Worm (Caenorhabditis elegans): Measurements from ENCODE around the gene hrg-7.

hrg-7 gene

DNA sequence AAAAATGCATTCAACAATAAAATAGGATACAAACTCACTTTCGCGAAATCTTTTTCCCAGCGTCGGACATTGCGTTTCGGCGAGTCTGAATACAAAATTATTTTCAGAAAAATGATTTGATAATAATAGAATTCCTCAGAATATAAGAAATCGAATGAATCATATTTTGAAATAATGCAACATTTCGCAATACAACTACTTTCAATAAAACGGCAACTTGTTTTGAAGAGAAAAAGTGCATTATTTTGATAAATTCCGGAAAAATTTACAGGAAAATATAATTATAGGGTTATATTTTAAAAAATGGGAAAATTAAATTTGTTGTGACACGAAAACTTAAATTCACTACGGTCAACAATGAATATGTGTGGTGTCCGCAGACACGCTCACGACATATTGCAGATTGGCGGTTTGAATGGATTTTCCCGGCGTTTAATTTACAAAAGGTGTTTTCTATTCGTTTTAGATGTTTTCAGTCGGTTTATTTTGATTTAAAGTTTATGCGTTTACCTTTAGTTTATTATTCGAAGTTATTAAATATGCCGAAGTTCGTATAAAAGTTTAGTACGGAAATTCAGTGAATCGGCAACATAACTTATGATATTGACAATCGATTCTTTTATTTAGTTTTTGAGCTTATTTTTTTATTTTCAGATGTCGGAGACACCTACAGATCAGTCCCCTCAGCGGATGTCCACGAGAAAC lies 21.6 kb downstream of the hrg-7 start, which contains the start of the genes abcf-1 and scc-3:
TSS of gene abcf-1 (minus strand) at position 85 of the 705 bp plus-strand sequence.
TSS of gene scc-3 (plus strand) at position 655 of the 705 bp plus-strand sequence.
- no peak for TF ChIP-seq cey-2 (tag; optimal IDR thresholded peaks at IDR 0.05; ENCODE audit: borderline replicate concordance, insufficient read depth)
- peak; percentile 84 for TF ChIP-seq zip-2 (tag; optimal IDR thresholded peaks at IDR 0.05)
- no peak for TF ChIP-seq hif-1 (tag; optimal IDR thresholded peaks at IDR 0.05)
- TF ChIP-seq dpl-1 (GFP tag; optimal IDR thresholded peaks at IDR 0.05) = peak; percentile 32
- TF ChIP-seq lsy-2 (tag; optimal IDR thresholded peaks at IDR 0.05) = peak in 1 of 2 experiments; percentile 96
- no peak for TF ChIP-seq daf-16 (GFP tag; optimal IDR thresholded peaks at IDR 0.05)
- peak; percentile 60 for TF ChIP-seq daf-16 (tag; optimal IDR thresholded peaks at IDR 0.05)
- TF ChIP-seq tag-97 (GFP tag; IDR thresholded peaks at IDR 0.05) = no peak
- peak; percentile 23 for TF ChIP-seq hlh-30 (tag; optimal IDR thresholded peaks at IDR 0.05; ENCODE audit: insufficient read depth)
- TF ChIP-seq T20F7.1 (GFP tag; optimal IDR thresholded peaks at IDR 0.05) = peak; percentile 27

DNA sequence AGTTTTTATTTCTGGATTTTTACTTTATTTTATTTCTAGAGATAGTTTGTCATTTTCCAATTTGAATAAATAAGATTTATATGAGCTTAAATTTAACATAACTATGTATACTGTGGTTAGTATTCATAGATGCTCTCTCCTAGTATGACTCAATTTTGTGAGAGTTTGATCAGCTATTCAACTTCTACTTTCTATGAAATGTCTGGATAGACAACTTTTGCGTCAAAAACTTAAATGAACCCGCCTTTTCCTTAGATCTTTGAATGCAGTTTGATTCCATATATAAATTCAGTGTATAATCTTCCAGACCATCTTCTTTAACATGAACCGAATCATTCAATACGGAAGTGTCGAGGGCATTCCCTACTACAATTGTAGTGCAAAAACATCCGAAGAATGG lies 27.1 kb downstream of the hrg-7 start, which contains the start of gene srt-43:
TSS of gene srt-43 (plus strand) at position 301 of the 400 bp plus-strand sequence.
- TF ChIP-seq unc-62 (GFP tag; optimal IDR thresholded peaks at IDR 0.05 in 1 of 2) (peak in 1 of 2 experiments; percentile 47), unc-62 (tag; optimal IDR thresholded peaks at IDR 0.05) (no peak), madf-5 (GFP tag; IDR thresholded peaks at IDR 0.05) (no peak)

DNA sequence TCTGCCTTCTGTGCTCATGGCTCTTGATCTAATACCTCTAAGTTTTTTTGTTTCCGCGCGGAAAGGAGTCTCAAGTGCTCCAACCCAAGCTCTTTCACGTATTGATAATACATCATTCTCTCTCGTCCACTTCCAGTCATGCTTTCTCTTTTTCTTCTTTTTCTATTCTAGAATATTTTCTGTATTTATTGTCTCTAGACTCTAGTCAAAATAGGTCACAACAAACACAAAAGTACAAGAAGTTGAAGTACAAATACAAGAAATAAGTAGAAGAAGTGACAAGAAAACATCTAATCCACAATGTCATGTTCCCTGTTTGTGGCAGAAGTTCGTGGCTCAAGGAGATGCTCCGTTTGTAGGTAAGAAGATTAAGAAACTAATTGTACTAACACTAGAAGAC lies 31.4 kb downstream of the hrg-7 start, which contains the start of gene ZC455.1:
TSS of gene ZC455.1 (plus strand) at position 301 of the 400 bp plus-strand sequence.
- TF ChIP-seq lin-39 (tag; optimal IDR thresholded peaks at IDR 0.05) = no peak
- TF ChIP-seq duxl-1 (tag; optimal IDR thresholded peaks at IDR 0.05; ENCODE audit: poor library complexity) = no peak
- no peak for TF ChIP-seq cey-2 (tag; optimal IDR thresholded peaks at IDR 0.05; ENCODE audit: borderline replicate concordance, insufficient read depth)
- TF ChIP-seq zfp-3 (GFP tag; conservative IDR thresholded peaks at IDR 0.05) = no peak
- no peak for TF ChIP-seq R02D3.7 (tag; optimal IDR thresholded peaks at IDR 0.05)
- no peak for TF ChIP-seq nhr-76 (tag; optimal IDR thresholded peaks at IDR 0.05)
- TF ChIP-seq madf-9 (GFP tag; conservative IDR thresholded peaks at IDR 0.05) = no peak
- no peak for TF ChIP-seq daf-16 (GFP tag; optimal IDR thresholded peaks at IDR 0.05)
- TF ChIP-seq daf-16 (tag; optimal IDR thresholded peaks at IDR 0.05) = no peak
- no peak for TF ChIP-seq lin-15B (tag; optimal IDR thresholded peaks at IDR 0.05)
- TF ChIP-seq Y5F2A.4 (GFP tag; optimal IDR thresholded peaks at IDR 0.05) = no peak

DNA sequence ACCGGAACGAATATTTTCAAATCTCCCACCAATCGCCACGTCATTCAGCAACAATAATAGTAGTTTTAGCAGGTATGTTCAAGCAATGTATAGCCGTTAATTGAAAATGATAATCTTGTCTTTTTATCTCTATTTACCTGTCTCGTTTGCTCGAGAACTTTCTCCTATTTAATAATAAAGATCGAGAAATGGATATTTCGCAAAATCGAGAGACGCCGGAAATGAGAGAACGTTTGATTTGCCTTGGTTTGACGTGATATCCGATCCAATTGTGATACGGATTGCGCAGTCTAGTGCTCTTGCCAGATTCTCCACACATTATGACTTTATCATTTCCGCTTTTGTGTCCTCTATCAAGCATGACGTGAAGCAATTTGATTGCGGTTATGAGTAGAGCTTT lies 32.0 kb downstream of the hrg-7 start:
- TF ChIP-seq jun-1 (tag; optimal IDR thresholded peaks at IDR 0.05) (no peak), zag-1 (tag; optimal IDR thresholded peaks at IDR 0.05) (no peak), aly-2 (tag; optimal IDR thresholded peaks at IDR 0.05) (no peak), nhr-42 (GFP tag; IDR thresholded peaks at IDR 0.05) (no peak), pqm-1 (tag; optimal IDR thresholded peaks at IDR 0.05) (no peak), lin-39 (tag; optimal IDR thresholded peaks at IDR 0.05) (no peak)

DNA sequence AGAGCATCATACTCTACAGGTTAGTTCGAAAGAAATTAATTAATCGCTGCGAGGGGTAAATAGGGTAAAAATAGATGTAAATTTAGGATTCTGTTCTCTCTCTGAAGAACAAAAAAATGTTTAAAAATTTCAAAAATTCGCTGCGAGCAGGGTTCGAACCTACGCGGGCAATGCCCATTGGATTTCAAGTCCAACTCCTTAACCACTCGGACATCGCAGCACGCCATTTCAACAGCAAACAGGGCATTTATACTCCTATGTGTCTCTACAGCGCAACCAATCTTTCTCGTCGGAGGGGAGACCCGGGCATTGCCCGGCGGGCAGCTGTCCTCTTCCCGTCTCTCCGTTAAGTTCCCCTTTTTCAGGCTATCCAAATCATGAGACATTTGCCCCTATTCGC lies 38.4 kb downstream of the hrg-7 start:
- TF ChIP-seq dve-1 (tag; optimal IDR thresholded peaks at IDR 0.05; ENCODE audit: insufficient read depth) (no peak), lir-3 (tag; optimal IDR thresholded peaks at IDR 0.05) (peak; percentile 66), hmg-1.1 (GFP tag; IDR thresholded peaks at IDR 0.05) (peak; percentile 90), nhr-42 (GFP tag; IDR thresholded peaks at IDR 0.05) (no peak), ceh-62 (tag; optimal IDR thresholded peaks at IDR 0.05) (no peak), egl-43 (GFP tag; IDR thresholded peaks at IDR 0.05) (no peak; the same call in 1 of the 2 replicates), ces-1 (GFP tag; optimal IDR thresholded peaks at IDR 0.05) (no peak), pha-4 (GFP tag; IDR thresholded peaks at IDR 0.05) (peak; percentile 86), pha-4 (tag; optimal IDR thresholded peaks at IDR 0.05) (no peak), zfp-2 (tag; optimal IDR thresholded peaks at IDR 0.05) (peak; percentile 28), F49E8.2 (tag; optimal IDR thresholded peaks at IDR 0.05; ENCODE audit: borderline replicate concordance) (no peak), zfp-3 (GFP tag; conservative IDR thresholded peaks at IDR 0.05) (peak; percentile 67), ceh-82 (tag; optimal IDR thresholded peaks at IDR 0.05) (no peak), set-16 (GFP tag; IDR thresholded peaks at IDR 0.05) (no peak), unc-39 (tag; optimal IDR thresholded peaks at IDR 0.05) (no peak), lim-7 (GFP tag; IDR thresholded peaks at IDR 0.05) (peak; percentile 97), mdt-29 (GFP tag; IDR thresholded peaks at IDR 0.05) (0 out of 2 replicates have a peak, but pooled peaks have one; percentile 47), cey-2 (tag; optimal IDR thresholded peaks at IDR 0.05; ENCODE audit: borderline replicate concordance, insufficient read depth) (no peak), mdl-1 (tag; optimal IDR thresholded peaks at IDR 0.05) (no peak)

All from whole organism, L4 larva.